Fruit fly (Drosophila melanogaster): Measurements from ENCODE around the gene Myb.
A peak's percentile ranks its signal among the peaks of the same experiment; 100 is the strongest.

Myb gene

DNA sequence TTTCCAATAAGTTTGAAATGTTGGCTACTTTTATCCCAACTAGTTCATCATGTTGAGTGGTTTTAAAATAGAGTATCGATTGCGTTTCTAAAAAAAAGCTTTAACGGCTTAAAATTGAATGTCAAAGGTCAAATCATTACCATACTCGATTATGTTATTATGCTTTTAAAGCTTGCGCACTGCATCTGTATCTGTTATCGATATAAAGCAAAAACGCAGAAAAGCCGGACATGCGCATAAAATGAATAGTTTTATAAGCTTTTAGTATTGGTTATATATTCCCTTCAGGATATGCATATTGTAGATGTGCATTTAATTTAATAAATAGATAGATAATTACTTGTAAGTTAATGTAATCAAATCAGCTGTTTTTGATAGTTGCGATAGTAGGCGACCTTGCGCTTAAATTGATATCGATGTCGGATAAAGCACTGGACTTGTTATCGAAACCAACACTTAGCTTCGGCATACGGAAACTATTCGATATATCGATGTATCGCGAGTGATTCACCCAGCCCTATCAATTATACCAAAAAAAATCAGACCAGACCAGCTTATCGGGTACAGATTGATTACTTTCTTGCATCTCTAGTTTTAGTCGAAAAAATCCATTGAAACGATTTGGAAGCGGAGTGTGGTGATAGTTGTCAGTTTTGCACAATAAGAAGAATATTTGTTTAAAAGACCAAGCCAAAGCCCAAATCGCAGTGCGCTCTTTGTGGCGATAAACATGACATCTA lies 34.2 kb upstream of the Myb start, which contains the start of gene shi (continued):
- TF ChIP-seq sob (GFP tag; IDR thresholded peaks at IDR 0.05) (peak; percentile 35; the same call in 1 of the 2 replicates), CG8388 (GFP tag; optimal IDR thresholded peaks at IDR 0.05) (no peak), CG17328 (GFP tag; IDR thresholded peaks at IDR 0.05) (0 out of 2 replicates have a peak, but pooled peaks have one; percentile 14), dysf (GFP tag; IDR thresholded peaks at IDR 0.05) (no peak), CG7928 (GFP tag; optimal IDR thresholded peaks at IDR 0.05) (peak; percentile 83), ssp (GFP tag; IDR thresholded peaks at IDR 0.05) (peak; percentile 51), CG32532 (GFP tag; IDR thresholded peaks at IDR 0.05) (peak; percentile 47; the same call in 1 of the 2 replicates), CG15696 (tag; optimal IDR thresholded peaks at IDR 0.05) (no peak), peb (GFP tag; IDR thresholded peaks at IDR 0.05) (no peak), CG7556 (GFP tag; optimal IDR thresholded peaks at IDR 0.05) (no peak), lilli (GFP tag; optimal IDR thresholded peaks at IDR 0.05) (no peak), pan (optimal IDR thresholded peaks at IDR 0.05) (no peak), pan (GFP tag; optimal IDR thresholded peaks at IDR 0.05 in 1 of 2, IDR thresholded peaks at IDR 0.05 in 1 of 2) (no peak), cwo (GFP tag; optimal IDR thresholded peaks at IDR 0.05) (no peak), pros (GFP tag; optimal IDR thresholded peaks at IDR 0.05) (no peak), MBD-R2 (GFP tag; IDR thresholded peaks at IDR 0.05) (peak; percentile 47), CG9797 (GFP tag; optimal IDR thresholded peaks at IDR 0.05) (peak; percentile 85), tna (GFP tag; IDR thresholded peaks at IDR 0.05; ENCODE audit: partially characterized antibody) (peak; percentile 98), unc-4 (GFP tag; IDR thresholded peaks at IDR 0.05; ENCODE audit: partially characterized antibody) (peak; percentile 96), grn (GFP tag; optimal IDR thresholded peaks at IDR 0.05) (peak; percentile 52), ase (GFP tag; IDR thresholded peaks at IDR 0.05) (no peak), nerfin-2 (GFP tag; IDR thresholded peaks at IDR 0.05; ENCODE audit: partially characterized antibody) (peak; percentile 99), ato (GFP tag; IDR thresholded peaks at IDR 0.05; ENCODE audit: partially characterized antibody) (peak; percentile 99), phol (tag; optimal IDR thresholded peaks at IDR 0.05) (peak; percentile 44), ewg (GFP tag; optimal IDR thresholded peaks at IDR 0.05) (peak; percentile 97), CG9215 (GFP tag; IDR thresholded peaks at IDR 0.05) (no peak), CrebB (tag; optimal IDR thresholded peaks at IDR 0.05) (peak; percentile 32), CG16813 (GFP tag; IDR thresholded peaks at IDR 0.05; ENCODE audit: partially characterized antibody) (peak; percentile 98), bowl (GFP tag; IDR thresholded peaks at IDR 0.05) (no peak), CG11560 (tag; IDR thresholded peaks at IDR 0.05) (peak; percentile 95), Oli (tag; optimal IDR thresholded peaks at IDR 0.05) (no peak)

DNA sequence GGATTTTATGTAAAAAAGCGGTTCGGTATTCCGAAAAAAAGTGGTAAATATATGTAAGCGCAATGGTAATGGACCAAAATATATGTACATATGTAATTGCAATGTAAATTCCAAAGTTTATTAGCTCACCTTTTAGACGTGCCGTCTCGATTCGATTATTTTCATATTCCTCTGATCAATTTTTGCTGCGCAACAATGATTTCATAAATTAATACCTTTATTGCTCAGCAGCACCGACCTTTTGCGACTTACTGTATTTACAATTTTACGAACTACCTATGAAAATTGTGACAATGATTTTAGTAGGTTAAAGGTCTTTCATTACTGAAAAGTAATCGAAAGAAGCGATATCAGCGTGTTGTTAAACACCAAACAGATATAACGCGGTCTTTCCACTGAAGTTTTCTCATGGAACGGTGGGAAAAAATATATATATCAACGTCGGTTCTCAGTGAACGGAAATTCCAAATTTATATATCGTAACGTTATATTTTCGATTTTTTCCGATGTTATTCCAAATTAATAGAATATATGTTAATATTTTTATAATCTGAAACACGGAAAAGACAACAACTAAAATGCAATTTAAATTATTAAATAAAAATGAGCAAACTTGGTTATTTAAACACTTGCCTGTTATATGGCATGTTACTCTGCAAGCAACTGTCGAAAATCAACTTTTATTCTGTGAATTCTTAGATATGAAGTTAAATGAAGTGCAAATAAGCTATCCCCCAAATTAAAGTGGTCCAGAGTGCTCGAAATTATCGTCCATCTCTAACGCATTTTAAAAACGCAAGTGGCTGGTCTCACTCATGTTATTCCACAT lies 32.4 kb upstream of the Myb start, which contains the start of the genes MSBP and CG15916:
Gene MSBP, minus strand, starts transcription at position 330 of the 829 bp plus-strand sequence.
Gene CG15916, plus strand, starts transcription at position 810 of the 829 bp plus-strand sequence.
- TF ChIP-seq schlank (tag; optimal IDR thresholded peaks at IDR 0.05) = no peak
- no peak for TF ChIP-seq emc (GFP tag; optimal IDR thresholded peaks at IDR 0.05)
- peak; percentile 33; the same call in 1 of the 2 replicates for TF ChIP-seq esg (GFP tag; conservative IDR thresholded peaks at IDR 0.05)
- TF ChIP-seq CG17612 (GFP tag; IDR thresholded peaks at IDR 0.05) = no peak
- no peak for TF ChIP-seq pan (optimal IDR thresholded peaks at IDR 0.05)
- no peak for TF ChIP-seq pan (GFP tag; optimal IDR thresholded peaks at IDR 0.05 in 1 of 2, IDR thresholded peaks at IDR 0.05 in 1 of 2)
- TF ChIP-seq tio (GFP tag; optimal IDR thresholded peaks at IDR 0.05) = no peak
- no peak for TF ChIP-seq exex (tag; optimal IDR thresholded peaks at IDR 0.05)
- no peak for TF ChIP-seq al (GFP tag; IDR thresholded peaks at IDR 0.05)
- no peak for TF ChIP-seq CG8359 (GFP tag; optimal IDR thresholded peaks at IDR 0.05; ENCODE audit: borderline replicate concordance)
- peak; percentile 27 for TF ChIP-seq CG18619 (GFP tag; optimal IDR thresholded peaks at IDR 0.05)
- no peak for TF ChIP-seq CG17328 (GFP tag; IDR thresholded peaks at IDR 0.05)
- no peak for TF ChIP-seq chn (GFP tag; optimal IDR thresholded peaks at IDR 0.05)
- TF ChIP-seq Med (GFP tag) = peak; percentile 53
- no peak for TF ChIP-seq CG12236 (GFP tag; optimal IDR thresholded peaks at IDR 0.05)
- TF ChIP-seq HLH54F (GFP tag; optimal IDR thresholded peaks at IDR 0.05) = no peak
- TF ChIP-seq CG13775 (GFP tag; optimal IDR thresholded peaks at IDR 0.05) = peak; percentile 50
- TF ChIP-seq CG17912 (GFP tag; optimal IDR thresholded peaks at IDR 0.05) = no peak
- TF ChIP-seq seq (GFP tag; IDR thresholded peaks at IDR 0.05) = no peak
- peak; percentile 14 for TF ChIP-seq Nf-YC (tag; optimal IDR thresholded peaks at IDR 0.05)
